Worm (Caenorhabditis elegans) whole organism, L2 larva: ENCODE data around the gene F10E7.2.

Source experiments
- C34F6.9 ChIP-seq: fragments of 150-350 bp; optimal IDR thresholded peaks from 2 replicates; lab custom pipeline; 2014; ENCODE audit warnings: missing biosample characterization, missing genetic modification characterization
- ceh-16 ChIP-seq: fragments of 150-350 bp; optimal IDR thresholded peaks from 2 replicates; lab custom pipeline; 2014; ENCODE audit warnings: missing biosample characterization, missing genetic modification characterization
- ceh-82 ChIP-seq: fragments of 150-350 bp; optimal IDR thresholded peaks from 2 replicates; lab custom pipeline; 2014; ENCODE audit warnings: missing biosample characterization, missing genetic modification characterization
- nhr-25 ChIP-seq: fragments of 150-350 bp; sonication (generic microtip); optimal IDR thresholded peaks from 3 replicates; lab custom pipeline; 2014; ENCODE audit warnings: missing biosample characterization, missing genetic modification characterization
- unc-55 ChIP-seq: fragments of 150-350 bp; sonication (generic microtip); optimal IDR thresholded peaks from 3 replicates; lab custom pipeline; 2014; ENCODE audit warnings: missing biosample characterization, missing genetic modification reagents, missing genetic modification characterization
- ztf-11 ChIP-seq: sonication (generic microtip); optimal IDR thresholded peaks from 2 replicates; lab custom pipeline; 2017; ENCODE audit warnings: missing biosample characterization, missing genetic modification characterization

- no peak for TF ChIP-seq ceh-16 (tag; lab: Kevin White, UChicago)
- no peak for TF ChIP-seq ceh-82 (tag; lab: Kevin White, UChicago)
- no peak for TF ChIP-seq unc-55 (GFP tag; lab: Kevin White, UChicago)
- TF ChIP-seq C34F6.9 (tag; lab: Kevin White, UChicago), result no peak
- no peak for TF ChIP-seq ztf-11 (tag; lab: Kevin White, UChicago)
- TF ChIP-seq nhr-25 (tag; lab: Kevin White, UChicago), result no peak
Observed at ce11 chrII:7115638-7116037, 6.4 kb upstream of the F10E7.2 start, which contains the start of gene cutl-5.
